Worm (Caenorhabditis elegans) whole organism, late embryonic: ENCODE data around the gene col-83.

Experiments used
- C08G9.2 ChIP-seq: sonication (generic microtip); optimal IDR thresholded peaks from 2 replicates; lab custom pipeline; 2016; ENCODE audit warnings: mild to moderate bottlenecking, missing genetic modification characterization, moderate library complexity, missing compliant biosample characterization
- C38D4.7 ChIP-seq: fragments of 200-800 bp; sonication (Bioruptor generic); optimal IDR thresholded peaks from 2 replicates; lab custom pipeline; 2018; ENCODE audit warnings: mild to moderate bottlenecking, missing genetic modification characterization, moderate library complexity, missing compliant biosample characterization
- F13H6.1 ChIP-seq: sonication (generic microtip); optimal IDR thresholded peaks from 2 replicates; lab custom pipeline; 2016; ENCODE audit warnings: missing genetic modification characterization, missing compliant biosample characterization
- K02D7.2 ChIP-seq: sonication (generic microtip); optimal IDR thresholded peaks from 2 replicates; lab custom pipeline; 2017; ENCODE audit warnings: mild to moderate bottlenecking, missing genetic modification characterization, missing compliant biosample characterization
- K09A11.1 ChIP-seq: sonication (generic microtip); optimal IDR thresholded peaks from 2 replicates; lab custom pipeline; 2017; ENCODE audit warnings: antibody characterized with exemption, mild to moderate bottlenecking, missing genetic modification characterization, missing compliant biosample characterization; ENCODE audit not compliant: insufficient read depth
- Y22D7AL.16 ChIP-seq: sonication (generic microtip); optimal IDR thresholded peaks from 2 replicates; lab custom pipeline; 2016; ENCODE audit warnings: missing genetic modification characterization, missing compliant biosample characterization
- ahr-1 ChIP-seq: sonication (generic microtip); optimal IDR thresholded peaks from 2 replicates; lab custom pipeline; 2016; ENCODE audit warnings: missing genetic modification characterization, missing compliant biosample characterization
- ceh-14 ChIP-seq: sonication (generic microtip); optimal IDR thresholded peaks from 2 replicates; lab custom pipeline; 2016; ENCODE audit warnings: missing genotype, missing genetic modification characterization, missing compliant biosample characterization
- ceh-18 ChIP-seq: sonication (generic microtip); optimal IDR thresholded peaks from 2 replicates; lab custom pipeline; 2016; ENCODE audit warnings: missing genetic modification characterization, missing compliant biosample characterization
- ceh-2 ChIP-seq: sonication (generic microtip); optimal IDR thresholded peaks from 2 replicates; lab custom pipeline; 2016; ENCODE audit warnings: missing genotype, missing genetic modification characterization, missing compliant biosample characterization
- ceh-24 ChIP-seq: sonication (generic microtip); optimal IDR thresholded peaks from 2 replicates; lab custom pipeline; 2016; ENCODE audit warnings: mild to moderate bottlenecking, missing genetic modification characterization, missing compliant biosample characterization
- ceh-30 ChIP-seq: fragments of 150-350 bp; optimal IDR thresholded peaks from 2 replicates; lab custom pipeline; 2014; ENCODE audit warnings: missing biosample characterization, missing genetic modification characterization
- ceh-31 ChIP-seq: sonication (generic microtip); optimal IDR thresholded peaks from 2 replicates; lab custom pipeline; 2016; ENCODE audit warnings: missing genetic modification characterization, missing compliant biosample characterization
- ceh-34 ChIP-seq: sonication (generic microtip); optimal IDR thresholded peaks from 2 replicates; lab custom pipeline; 2016; ENCODE audit warnings: mild to moderate bottlenecking, missing genetic modification characterization, missing compliant biosample characterization
- ceh-48 ChIP-seq: sonication (generic microtip); optimal IDR thresholded peaks from 2 replicates; lab custom pipeline; 2016; ENCODE audit warnings: missing genetic modification characterization, inconsistent platforms, missing compliant biosample characterization
- ceh-9 ChIP-seq: sonication (generic microtip); optimal IDR thresholded peaks from 2 replicates; lab custom pipeline; 2016; ENCODE audit warnings: mild to moderate bottlenecking, missing genetic modification characterization, inconsistent platforms, missing compliant biosample characterization
- che-1 ChIP-seq: sonication (generic microtip); optimal IDR thresholded peaks from 2 replicates; lab custom pipeline; 2016; ENCODE audit warnings: mild to moderate bottlenecking, missing genetic modification characterization, missing compliant biosample characterization
- dmd-4 ChIP-seq: sonication (generic microtip); optimal IDR thresholded peaks from 2 replicates; lab custom pipeline; 2016; ENCODE audit warnings: borderline replicate concordance, missing genetic modification characterization, missing compliant biosample characterization
- elt-2 ChIP-seq: sonication (generic microtip); optimal IDR thresholded peaks from 2 replicates; lab custom pipeline; 2016; ENCODE audit warnings: missing genetic modification reagents, missing genetic modification characterization, missing compliant biosample characterization
- elt-4 ChIP-seq: sonication (generic microtip); optimal IDR thresholded peaks from 2 replicates; lab custom pipeline; 2016; ENCODE audit warnings: missing genetic modification characterization, missing compliant biosample characterization
- ets-4 ChIP-seq: sonication (generic microtip); optimal IDR thresholded peaks from 2 replicates; lab custom pipeline; 2016; ENCODE audit warnings: missing genetic modification characterization, missing compliant biosample characterization
- fkh-10 ChIP-seq: fragments of 150-350 bp; optimal IDR thresholded peaks from 2 replicates; lab custom pipeline; 2014; ENCODE audit warnings: missing biosample characterization, missing genetic modification reagents, missing genetic modification characterization
- fkh-6 ChIP-seq: sonication (generic microtip); optimal IDR thresholded peaks from 2 replicates; lab custom pipeline; 2016; ENCODE audit warnings: missing genetic modification characterization, missing compliant biosample characterization
- hlh-13 ChIP-seq: fragments of 200-800 bp; sonication (Bioruptor generic); optimal IDR thresholded peaks from 2 replicates; lab custom pipeline; 2018; ENCODE audit warnings: mild to moderate bottlenecking, missing genetic modification characterization, missing compliant biosample characterization
- hlh-15 ChIP-seq: sonication (generic microtip); optimal IDR thresholded peaks from 2 replicates; lab custom pipeline; 2016; ENCODE audit warnings: missing genetic modification characterization, missing compliant biosample characterization
- hlh-30 ChIP-seq: sonication (generic microtip); optimal IDR thresholded peaks from 2 replicates; lab custom pipeline; 2017; ENCODE audit warnings: antibody characterized with exemption, missing genetic modification characterization, missing compliant biosample characterization; ENCODE audit not compliant: insufficient read depth
- hlh-6 ChIP-seq: sonication (generic microtip); optimal IDR thresholded peaks from 2 replicates; lab custom pipeline; 2016; ENCODE audit warnings: missing genotype, missing genetic modification characterization, missing compliant biosample characterization
- lim-6 ChIP-seq: sonication (generic microtip); optimal IDR thresholded peaks from 2 replicates; lab custom pipeline; 2016; ENCODE audit warnings: missing genetic modification characterization, missing compliant biosample characterization
- lin-11 ChIP-seq: fragments of 200-800 bp; sonication (Bioruptor generic); optimal IDR thresholded peaks from 2 replicates; lab custom pipeline; 2018; ENCODE audit warnings: mild to moderate bottlenecking, missing genetic modification characterization, missing compliant biosample characterization
- madf-2 ChIP-seq: sonication (generic microtip); optimal IDR thresholded peaks from 2 replicates; lab custom pipeline; 2017; ENCODE audit warnings: missing genetic modification characterization, missing compliant biosample characterization
- mec-3 ChIP-seq: sonication (generic microtip); optimal IDR thresholded peaks from 2 replicates; lab custom pipeline; 2016; ENCODE audit warnings: borderline replicate concordance, missing genetic modification characterization, missing compliant biosample characterization
- nfya-1 ChIP-seq: sonication (generic microtip); optimal IDR thresholded peaks from 2 replicates; lab custom pipeline; 2017; ENCODE audit warnings: missing genetic modification characterization, mild to moderate bottlenecking, missing compliant biosample characterization, antibody characterized with exemption, moderate library complexity
- nhr-11 ChIP-seq: fragments of 150-350 bp; optimal IDR thresholded peaks from 2 replicates; lab custom pipeline; 2014; ENCODE audit warnings: missing biosample characterization, missing genetic modification characterization
- npax-4 ChIP-seq: sonication (generic microtip); optimal IDR thresholded peaks from 2 replicates; lab custom pipeline; 2016; ENCODE audit warnings: missing genetic modification characterization, missing compliant biosample characterization
- pag-3 ChIP-seq: sonication (generic microtip); optimal IDR thresholded peaks from 2 replicates; lab custom pipeline; 2016; ENCODE audit warnings: missing compliant biosample characterization, missing genetic modification characterization, borderline replicate concordance
- pat-9 ChIP-seq: fragments of 200-800 bp; sonication (Bioruptor generic); optimal IDR thresholded peaks from 2 replicates; lab custom pipeline; 2018; ENCODE audit warnings: mild to moderate bottlenecking, missing genetic modification characterization, moderate library complexity, missing compliant biosample characterization
- pax-1 ChIP-seq: fragments of 150-350 bp; optimal IDR thresholded peaks from 2 replicates; lab custom pipeline; 2014; ENCODE audit warnings: missing biosample characterization, missing genetic modification characterization
- pha-4 ChIP-seq: fragments of 150-350 bp; optimal IDR thresholded peaks from 2 replicates; lab custom pipeline; 2018; ENCODE audit warnings: missing biosample characterization, missing genetic modification reagents, missing genetic modification characterization
- pqm-1 ChIP-seq: sonication (generic microtip); optimal IDR thresholded peaks from 2 replicates; lab custom pipeline; 2016; ENCODE audit warnings: missing genetic modification characterization, missing compliant biosample characterization
- pros-1 ChIP-seq: fragments of 150-350 bp; optimal IDR thresholded peaks from 2 replicates; lab custom pipeline; 2014; ENCODE audit warnings: missing biosample characterization, missing genetic modification reagents, missing genetic modification characterization
- ref-2 ChIP-seq: sonication (generic microtip); optimal IDR thresholded peaks from 2 replicates; lab custom pipeline; 2016; ENCODE audit warnings: missing genetic modification characterization, missing compliant biosample characterization
- rnt-1 ChIP-seq: sonication (generic microtip); optimal IDR thresholded peaks from 2 replicates; lab custom pipeline; 2016; ENCODE audit warnings: missing genetic modification characterization, missing compliant biosample characterization
- sox-2 ChIP-seq: fragments of 200-800 bp; sonication (Bioruptor generic); IDR thresholded peaks from 2 replicates; pipeline ENCODE4 v1.3.6; 2022; ENCODE audit warnings: missing genetic modification reagents, missing genetic modification characterization, missing compliant biosample characterization
- sox-4 ChIP-seq: sonication (generic microtip); optimal IDR thresholded peaks from 2 replicates; lab custom pipeline; 2017; ENCODE audit warnings: mild to moderate bottlenecking, missing genetic modification characterization, inconsistent platforms, missing compliant biosample characterization
- syd-9 ChIP-seq: sonication (generic microtip); optimal IDR thresholded peaks from 2 replicates; lab custom pipeline; 2016; ENCODE audit warnings: mild to moderate bottlenecking, missing genetic modification characterization, moderate library complexity, missing compliant biosample characterization
- tbx-2 ChIP-seq: sonication (generic microtip); optimal IDR thresholded peaks from 2 replicates; lab custom pipeline; 2016; ENCODE audit warnings: missing genetic modification characterization, missing compliant biosample characterization
- tbx-7 ChIP-seq: sonication (generic microtip); optimal IDR thresholded peaks from 2 replicates; lab custom pipeline; 2016; ENCODE audit warnings: missing genotype, missing genetic modification characterization, missing compliant biosample characterization
- unc-55 ChIP-seq: sonication (generic microtip); optimal IDR thresholded peaks from 2 replicates; lab custom pipeline; 2017; ENCODE audit warnings: missing biosample characterization, missing genetic modification reagents, missing genetic modification characterization
- unc-86 ChIP-seq: sonication (generic microtip); optimal IDR thresholded peaks from 2 replicates; lab custom pipeline; 2016; ENCODE audit warnings: missing genetic modification characterization, missing compliant biosample characterization
- zip-5 ChIP-seq: sonication (generic microtip); optimal IDR thresholded peaks from 2 replicates; lab custom pipeline; 2016; ENCODE audit warnings: missing genetic modification characterization, missing compliant biosample characterization

col-83 gene

ce11 chrII:11042878-11043331, 2.9 kb downstream of the col-83 start (continued):
- TF ChIP-seq hlh-13 (GFP tag; lab: Kevin White, UChicago), result no peak
- peak; percentile 91 for TF ChIP-seq ref-2 (tag; lab: Kevin White, UChicago)
- no peak for TF ChIP-seq ceh-30 (tag; lab: Kevin White, UChicago)
- peak; percentile 55 for TF ChIP-seq ets-4
- peak; percentile 91 for TF ChIP-seq ceh-18 (tag; lab: Kevin White, UChicago)
- TF ChIP-seq rnt-1 (tag; lab: Kevin White, UChicago), result peak; percentile 42
- peak; percentile 86 for TF ChIP-seq ceh-31 (tag; lab: Kevin White, UChicago)
- TF ChIP-seq unc-55, result peak; percentile 64
- TF ChIP-seq zip-5 (tag; lab: Kevin White, UChicago), result no peak
- no peak for TF ChIP-seq C38D4.7
- peak; percentile 85 for TF ChIP-seq ceh-34 (tag; lab: Kevin White, UChicago)
- TF ChIP-seq ceh-9, result no peak
- TF ChIP-seq pros-1 (tag; lab: Kevin White, UChicago), result peak; percentile 88
- TF ChIP-seq hlh-6, result peak; percentile 36
- peak; percentile 38 for TF ChIP-seq ceh-2 (tag; lab: Kevin White, UChicago)
- TF ChIP-seq tbx-2 (tag; lab: Kevin White, UChicago), result peak; percentile 81
- TF ChIP-seq lim-6, result no peak
- TF ChIP-seq nhr-11 (tag; lab: Kevin White, UChicago), result no peak
- TF ChIP-seq C08G9.2 (tag; lab: Kevin White, UChicago), result peak; percentile 5
- TF ChIP-seq madf-2, result no peak
- TF ChIP-seq mec-3 (tag; lab: Kevin White, UChicago), result no peak
- peak; percentile 2 for TF ChIP-seq dmd-4 (tag; lab: Kevin White, UChicago)
- TF ChIP-seq K09A11.1 (tag; lab: Kevin White, UChicago), result peak; percentile 63
- TF ChIP-seq pax-1 (tag; lab: Kevin White, UChicago), result no peak
- peak; percentile 75 for TF ChIP-seq syd-9 (tag; lab: Kevin White, UChicago)
- peak; percentile 51 for TF ChIP-seq fkh-10 (GFP tag; lab: Kevin White, UChicago)
- no peak for TF ChIP-seq ahr-1 (tag; lab: Kevin White, UChicago)
- peak; percentile 39 for TF ChIP-seq hlh-30 (tag; lab: Kevin White, UChicago)
- no peak for TF ChIP-seq Y22D7AL.16 (tag; lab: Kevin White, UChicago)
- TF ChIP-seq sox-2 (GFP tag; lab: Robert Waterston, UW), result no peak
- TF ChIP-seq pat-9 (tag; lab: Kevin White, UChicago), result peak; percentile 36
- TF ChIP-seq K02D7.2 (tag; lab: Kevin White, UChicago), result peak; percentile 44
- TF ChIP-seq unc-86 (tag; lab: Kevin White, UChicago), result peak; percentile 1
- no peak for TF ChIP-seq che-1 (tag; lab: Kevin White, UChicago)
- peak; percentile 47 for TF ChIP-seq pqm-1 (tag; lab: Kevin White, UChicago)
- TF ChIP-seq hlh-15 (tag; lab: Kevin White, UChicago), result no peak
- no peak for TF ChIP-seq pag-3 (tag; lab: Kevin White, UChicago)
- TF ChIP-seq lin-11 (tag; lab: Kevin White, UChicago), result no peak
- TF ChIP-seq pha-4 (tag; lab: Kevin White, UChicago), result no peak
- peak; percentile 83 for TF ChIP-seq nfya-1 (tag; lab: Kevin White, UChicago)

- TF ChIP-seq ceh-2 (tag; lab: Kevin White, UChicago) (no peak), ceh-48 (tag; lab: Kevin White, UChicago) (peak; percentile 40), npax-4 (tag; lab: Kevin White, UChicago) (no peak), unc-55 (peak; percentile 61), lim-6 (no peak), hlh-6 (no peak), elt-4 (tag; lab: Kevin White, UChicago) (no peak), tbx-7 (tag; lab: Kevin White, UChicago) (no peak), ceh-24 (tag; lab: Kevin White, UChicago) (no peak), hlh-13 (GFP tag; lab: Kevin White, UChicago) (no peak), zip-5 (tag; lab: Kevin White, UChicago) (no peak), F13H6.1 (tag; lab: Kevin White, UChicago) (no peak), fkh-6 (tag; lab: Kevin White, UChicago) (no peak), elt-2 (tag; lab: Kevin White, UChicago) (no peak), ceh-14 (tag; lab: Kevin White, UChicago) (no peak), sox-4 (tag; lab: Kevin White, UChicago) (no peak)
These were observed 3.9 kb downstream of the col-83 start for ce11 chrII:11041846-11042262.
